Fruit fly (Drosophila melanogaster) whole organism, wandering third instar larva: ENCODE data around the gene Brr2.

Experiments used
- Abd-B ChIP-seq: fragments of >200 bp; optimal IDR thresholded peaks from 2 replicates; lab custom pipeline; 2017; ENCODE audit warnings: missing biosample characterization, missing genetic modification characterization
- CG32264 ChIP-seq: fragments of 200-800 bp; sonication (Bioruptor generic); optimal IDR thresholded peaks from 2 replicates; lab custom pipeline; 2016; ENCODE audit warnings: missing biosample characterization, missing genetic modification characterization
- CrebA ChIP-seq: fragments of 200-800 bp; sonication (Bioruptor generic); optimal IDR thresholded peaks from 2 replicates; lab custom pipeline; 2016; ENCODE audit warnings: missing biosample characterization, mild to moderate bottlenecking, missing genetic modification characterization, borderline replicate concordance
- Dfd ChIP-seq: fragments of >200 bp; optimal IDR thresholded peaks from 2 replicates; lab custom pipeline; 2017; ENCODE audit warnings: missing biosample characterization, missing genetic modification characterization
- Mio ChIP-seq: sonication (Bioruptor generic); optimal IDR thresholded peaks from 2 replicates; lab custom pipeline; 2016; ENCODE audit warnings: missing biosample characterization, missing genetic modification characterization
- Myc ChIP-seq: fragments of >200 bp; optimal IDR thresholded peaks from 2 replicates; lab custom pipeline; 2017
- N ChIP-seq: fragments of >200 bp; optimal IDR thresholded peaks from 2 replicates; lab custom pipeline; 2018; ENCODE audit warnings: missing biosample characterization, missing external identifiers, missing genetic modification characterization
- Vsx2 ChIP-seq: fragments of 200-300, 225-300 bp; sonication (Bioruptor generic); optimal IDR thresholded peaks from 2 replicates; lab custom pipeline; 2018; ENCODE audit warnings: missing biosample characterization, missing genetic modification characterization; ENCODE audit not compliant: partially characterized antibody
- br ChIP-seq: fragments of 200-800 bp; sonication (Bioruptor generic); optimal IDR thresholded peaks from 2 replicates; lab custom pipeline; 2016; ENCODE audit warnings: missing biosample characterization, missing genetic modification characterization
- dl ChIP-seq, 2 experiments: fragments of 175-275, 200-275 bp in 1 of 2; fragments of 200-275 bp in 1 of 2; sonication (Bioruptor generic); optimal IDR thresholded peaks; lab custom pipeline; 2018; ENCODE audit warnings: mild to moderate bottlenecking in 2 of 2, missing biosample characterization in 2 of 2, missing genetic modification characterization in 2 of 2, moderate library complexity in 2 of 2; ENCODE audit not compliant: partially characterized antibody in 2 of 2, insufficient read depth in 1 of 2
- h ChIP-seq: fragments of 200-800 bp; sonication (Bioruptor generic); optimal IDR thresholded peaks from 3 replicates; lab custom pipeline; 2016; ENCODE audit warnings: missing biosample characterization, mild to moderate bottlenecking, missing genetic modification characterization
- pan ChIP-seq: fragments of >200 bp; optimal IDR thresholded peaks from 2 replicates; lab custom pipeline; 2017
- usp ChIP-seq: fragments of >200 bp; optimal IDR thresholded peaks from 2 replicates; lab custom pipeline; 2017; ENCODE audit warnings: missing biosample characterization, missing genetic modification characterization

DNA sequence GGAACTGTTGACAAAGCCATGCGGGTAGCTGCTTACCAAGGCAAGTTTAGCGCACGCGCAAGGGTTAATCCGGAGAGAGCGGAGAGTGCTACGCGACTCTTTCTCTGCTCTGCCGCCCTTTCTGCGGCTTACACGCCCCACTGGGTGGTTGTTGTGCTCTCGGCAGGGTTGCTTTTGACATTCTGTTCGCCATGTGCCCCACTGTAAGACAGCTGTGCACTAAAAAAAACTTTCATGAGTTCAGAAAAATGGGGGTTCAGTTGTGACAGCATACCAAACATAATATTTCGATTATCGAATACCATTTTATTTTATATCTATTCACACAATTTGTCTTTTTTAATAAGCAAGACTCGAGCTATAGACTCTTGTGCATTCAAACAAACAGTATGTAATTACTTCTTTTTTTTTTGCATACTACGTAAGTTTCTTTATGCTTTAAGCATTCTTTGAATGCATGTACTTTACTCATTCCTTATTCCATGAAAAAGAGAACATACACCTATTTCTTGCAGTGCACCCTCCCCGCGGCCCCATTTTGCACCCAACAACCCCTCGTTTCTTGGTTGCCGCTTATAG, 46.5 kb downstream of the Brr2 start:
- TF ChIP-seq h (GFP tag; lab: Kevin White, UChicago) (no peak), Abd-B (GFP tag; lab: Kevin White, UChicago) (no peak), br (GFP tag; lab: Kevin White, UChicago) (no peak), pan (lab: Kevin White, UChicago) (no peak), CG32264 (GFP tag; lab: Kevin White, UChicago) (no peak), Myc (lab: Kevin White, UChicago) (no peak), dl (GFP tag; optimal IDR thresholded peaks at IDR 0.05; lab: Kevin White, UChicago; ENCODE audit: insufficient read depth in 1 of 2, partially characterized antibody in 2 of 2) (no peak), N (GFP tag; lab: Kevin White, UChicago) (no peak), Dfd (no peak), Vsx2 (GFP tag; lab: Kevin White, UChicago) (no peak), Mio (no peak), usp (GFP tag; lab: Kevin White, UChicago) (no peak), CrebA (GFP tag; lab: Kevin White, UChicago) (no peak)
